Worm (Caenorhabditis elegans) whole organism, L3 larva: ENCODE measurements around the gene C42C1.12.
A peak's percentile ranks its signal among the peaks of the same experiment; 100 is the strongest.

Experiments
- aly-2 ChIP-seq: fragments of 150-350 bp; optimal IDR thresholded peaks from 2 replicates; lab custom pipeline; 2014; ENCODE audit warnings: missing biosample characterization, missing genetic modification characterization
- ceh-9 ChIP-seq: sonication (generic microtip); optimal IDR thresholded peaks from 2 replicates; lab custom pipeline; 2018; ENCODE audit warnings: missing biosample characterization, missing genetic modification characterization
- egl-27 ChIP-seq: sonication (generic microtip); optimal IDR thresholded peaks from 4 replicates; lab custom pipeline; 2017; ENCODE audit warnings: missing biosample characterization, missing genetic modification reagents, missing genetic modification characterization
- egl-5 ChIP-seq: fragments of 150-350 bp; optimal IDR thresholded peaks from 2 replicates; lab custom pipeline; 2017; ENCODE audit warnings: missing biosample characterization, missing genetic modification reagents, missing genetic modification characterization, inconsistent platforms
- elt-2 ChIP-seq: sonication (generic microtip); optimal IDR thresholded peaks from 2 replicates; lab custom pipeline; 2016; ENCODE audit warnings: missing genetic modification reagents, mild to moderate bottlenecking, missing genetic modification characterization, missing compliant biosample characterization
- elt-3 ChIP-seq, 3 experiments: fragments of 150-350 bp in 1 of 3; sonication (generic microtip) in 2 of 3; optimal IDR thresholded peaks; 2 replicates in 2 of 3; 4 replicates in 1 of 3; lab custom pipeline; 2014 to 2017; ENCODE audit warnings: missing biosample characterization in 3 of 3, missing genetic modification characterization in 3 of 3
- fkh-10 ChIP-seq: sonication (generic microtip); optimal IDR thresholded peaks from 2 replicates; lab custom pipeline; 2017; ENCODE audit warnings: missing biosample characterization, missing genetic modification reagents, missing genetic modification characterization
- fos-1 ChIP-seq: fragments of 150-350 bp; optimal IDR thresholded peaks from 2 replicates; lab custom pipeline; 2014; ENCODE audit warnings: missing biosample characterization, missing genetic modification characterization
- jun-1 ChIP-seq: fragments of 150-350 bp; optimal IDR thresholded peaks from 2 replicates; lab custom pipeline; 2014; ENCODE audit warnings: missing biosample characterization, missing genetic modification reagents, missing genetic modification characterization
- lin-15B ChIP-seq: fragments of 150-350 bp; optimal IDR thresholded peaks from 2 replicates; lab custom pipeline; 2014; ENCODE audit warnings: missing biosample characterization, missing genetic modification characterization
- lin-39 ChIP-seq: fragments of 150-350 bp; optimal IDR thresholded peaks from 2 replicates; lab custom pipeline; 2018; ENCODE audit warnings: missing biosample characterization, missing genetic modification reagents, missing genetic modification characterization
- mdl-1 ChIP-seq: fragments of 150-350 bp; optimal IDR thresholded peaks from 2 replicates; lab custom pipeline; 2014; ENCODE audit warnings: missing biosample characterization, missing genetic modification characterization
- mml-1 ChIP-seq: fragments of 150-350 bp; sonication (generic microtip); optimal IDR thresholded peaks from 3 replicates; lab custom pipeline; 2014; ENCODE audit warnings: missing biosample characterization, missing genetic modification characterization
- nfya-1 ChIP-seq: sonication (generic microtip); optimal IDR thresholded peaks from 2 replicates; lab custom pipeline; 2017; ENCODE audit warnings: missing genetic modification characterization, mild to moderate bottlenecking, missing compliant biosample characterization, antibody characterized with exemption, moderate library complexity; ENCODE audit not compliant: insufficient read depth
- nhr-23 ChIP-seq: fragments of 150-350 bp; optimal IDR thresholded peaks from 2 replicates; lab custom pipeline; 2014; ENCODE audit warnings: missing biosample characterization, missing genetic modification reagents, missing genetic modification characterization
- nhr-25 ChIP-seq: sonication (generic microtip); optimal IDR thresholded peaks from 2 replicates; lab custom pipeline; 2017; ENCODE audit warnings: missing biosample characterization, missing genetic modification characterization
- nhr-28 ChIP-seq: fragments of 150-350 bp; optimal IDR thresholded peaks from 2 replicates; lab custom pipeline; 2014; ENCODE audit warnings: missing biosample characterization, missing genetic modification characterization
- nhr-67 ChIP-seq: fragments of 150-350 bp; optimal IDR thresholded peaks from 2 replicates; lab custom pipeline; 2014; ENCODE audit warnings: missing biosample characterization, missing genetic modification characterization
- nhr-76 ChIP-seq: fragments of 150-350 bp; sonication (generic microtip); optimal IDR thresholded peaks from 5 replicates; lab custom pipeline; 2014; ENCODE audit warnings: missing biosample characterization, missing genetic modification characterization
- nhr-77 ChIP-seq: fragments of 150-350 bp; optimal IDR thresholded peaks from 2 replicates; lab custom pipeline; 2014; ENCODE audit warnings: missing biosample characterization, missing genetic modification characterization
- sea-2 ChIP-seq: fragments of 150-350 bp; sonication (generic microtip); optimal IDR thresholded peaks from 4 replicates; lab custom pipeline; 2014; ENCODE audit warnings: missing biosample characterization, missing genetic modification reagents, missing genetic modification characterization
- snpc-4 ChIP-seq: fragments of 150-350 bp; optimal IDR thresholded peaks from 2 replicates; lab custom pipeline; 2014; ENCODE audit warnings: missing biosample characterization, missing genetic modification characterization
- tbx-2 ChIP-seq: sonication (generic microtip); optimal IDR thresholded peaks from 2 replicates; lab custom pipeline; 2016; ENCODE audit warnings: mild to moderate bottlenecking, missing genetic modification characterization, missing compliant biosample characterization
- zag-1 ChIP-seq: fragments of 150-350 bp; optimal IDR thresholded peaks from 2 replicates; lab custom pipeline; 2014; ENCODE audit warnings: missing biosample characterization, missing genetic modification characterization
- ztf-11 ChIP-seq: fragments of 150-350 bp; optimal IDR thresholded peaks from 2 replicates; lab custom pipeline; 2014; ENCODE audit warnings: missing biosample characterization, missing genetic modification characterization
- ztf-4 ChIP-seq: fragments of 150-350 bp; optimal IDR thresholded peaks from 2 replicates; lab custom pipeline; 2014; ENCODE audit warnings: missing biosample characterization, missing genetic modification characterization

Gene C42C1.12

DNA sequence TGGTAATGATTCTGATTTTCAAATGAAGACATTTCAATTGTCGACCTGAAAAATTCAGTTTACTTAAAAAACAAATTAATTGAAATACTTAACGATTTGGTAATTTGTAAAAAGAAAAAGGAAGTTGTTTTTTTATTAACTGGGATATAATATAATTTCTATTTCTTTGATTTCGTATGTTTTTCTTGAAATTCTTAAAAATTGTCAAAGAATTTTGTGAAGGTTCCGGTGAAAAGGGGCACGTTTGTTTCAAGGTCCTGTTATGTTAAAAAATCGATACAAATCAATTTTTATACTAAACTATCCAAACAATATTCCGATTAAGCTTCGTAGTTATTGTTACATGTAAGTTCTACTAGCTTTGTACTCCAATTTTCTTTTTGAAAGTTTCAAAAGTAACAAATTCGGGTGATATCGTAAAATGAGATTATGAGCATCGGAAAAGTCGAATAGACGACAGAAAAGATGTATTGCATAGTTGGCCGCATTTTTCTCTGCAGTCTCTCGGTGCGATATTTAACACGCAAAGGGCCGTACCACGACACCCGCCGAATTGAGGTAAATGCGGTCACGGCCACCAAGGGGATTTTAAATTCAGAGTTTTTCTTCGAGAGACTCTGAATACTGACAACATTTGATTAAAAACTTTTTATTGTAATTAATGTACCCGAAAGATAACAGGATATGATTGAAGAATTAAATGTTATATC lies 22.7 kb downstream of the C42C1.12 start, which contains the start of gene Y39C12A.9:
Y39C12A.9 (minus strand) TSS at position 51 of the 710 bp plus-strand sequence.
- no peak for TF ChIP-seq nhr-23 (tag; lab: Kevin White, UChicago)
- TF ChIP-seq lin-15B, result peak; percentile 42
- peak; percentile 34 for TF ChIP-seq nfya-1 (tag; lab: Kevin White, UChicago)
- no peak for TF ChIP-seq sea-2
- no peak for TF ChIP-seq egl-5 (tag; lab: Kevin White, UChicago)
- peak; percentile 26 for TF ChIP-seq lin-39 (tag; lab: Kevin White, UChicago)

DNA sequence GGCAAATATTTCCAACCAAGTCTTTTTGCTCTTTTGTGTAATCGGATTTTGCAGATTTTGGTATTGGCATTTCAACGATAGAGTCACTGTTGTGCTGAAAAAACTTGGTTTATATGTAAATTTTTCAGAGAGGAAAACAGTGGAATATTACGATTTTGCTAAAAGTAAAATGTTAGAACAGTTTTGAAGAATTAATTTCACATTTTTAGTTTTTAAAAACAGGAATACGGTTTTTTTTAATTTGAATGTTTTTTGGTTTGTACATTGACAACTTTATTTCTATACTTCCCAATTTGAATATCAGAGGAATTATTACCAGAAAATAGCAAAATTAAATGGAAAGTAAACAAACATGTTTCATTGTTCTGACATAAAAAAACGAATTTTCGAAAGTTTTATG lies 29.4 kb downstream of the C42C1.12 start, which contains the start of gene dnj-26:
dnj-26 (minus strand) TSS at position 101 of the 400 bp plus-strand sequence.
- TF ChIP-seq ztf-11 (tag; lab: Kevin White, UChicago) (no peak), elt-2 (tag; lab: Kevin White, UChicago) (no peak), nhr-76 (tag; lab: Kevin White, UChicago) (no peak)

DNA sequence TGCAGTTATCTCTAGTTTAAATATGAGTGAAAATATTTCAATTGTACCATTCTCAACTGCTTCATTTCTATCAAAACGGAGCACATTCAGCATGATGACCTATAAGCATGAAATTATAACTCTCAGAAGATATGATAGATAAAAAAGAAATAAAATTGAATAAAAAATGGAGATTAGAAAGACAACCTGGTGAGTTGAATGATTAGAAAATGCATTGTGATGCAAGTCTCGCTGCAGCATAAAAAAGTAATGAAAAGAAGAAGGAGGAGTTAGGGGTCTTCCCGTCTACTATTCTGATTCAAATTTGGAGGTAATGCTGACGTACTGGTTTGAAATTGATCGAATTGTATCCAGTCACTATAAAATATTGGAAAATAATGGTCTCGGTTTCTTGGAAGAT lies 37.3 kb downstream of the C42C1.12 start, which contains the start of gene sre-15:
sre-15 (minus strand) TSS at position 101 of the 400 bp plus-strand sequence.
- TF ChIP-seq elt-2 (tag; lab: Kevin White, UChicago), result no peak
- no peak for TF ChIP-seq nhr-77 (tag; lab: Kevin White, UChicago)
- no peak for TF ChIP-seq nfya-1 (tag; lab: Kevin White, UChicago)
- no peak for TF ChIP-seq snpc-4 (tag; lab: Kevin White, UChicago)
- no peak for TF ChIP-seq elt-3 (tag; optimal IDR thresholded peaks at IDR 0.05; lab: Kevin White, UChicago)
- no peak for TF ChIP-seq fkh-10 (GFP tag; lab: Kevin White, UChicago)
- no peak for TF ChIP-seq tbx-2
- TF ChIP-seq zag-1, result no peak
- TF ChIP-seq ztf-4 (tag; lab: Kevin White, UChicago), result no peak
- TF ChIP-seq fos-1 (tag; lab: Kevin White, UChicago), result no peak
- TF ChIP-seq lin-39 (tag; lab: Kevin White, UChicago), result no peak
- TF ChIP-seq egl-5 (tag; lab: Kevin White, UChicago), result no peak
- TF ChIP-seq nhr-25 (tag; lab: Kevin White, UChicago), result no peak
- TF ChIP-seq mdl-1, result no peak
- TF ChIP-seq mml-1, result no peak
- no peak for TF ChIP-seq ceh-9 (tag; lab: Kevin White, UChicago)
- TF ChIP-seq jun-1 (tag; lab: Kevin White, UChicago), result no peak
- TF ChIP-seq ztf-11 (tag; lab: Kevin White, UChicago), result no peak
- TF ChIP-seq nhr-28, result no peak
- no peak for TF ChIP-seq egl-27 (tag; lab: Kevin White, UChicago)
- TF ChIP-seq, all 47 proteins: peak for 0

ce11 chrIV:12238851-12239250 lies 43.2 kb downstream of the C42C1.12 start, which contains the start of gene sre-19:
Gene sre-19 (minus strand): TSS chrIV:12238951.
- TF ChIP-seq nhr-67 (no peak), egl-5 (tag; lab: Kevin White, UChicago) (no peak), jun-1 (tag; lab: Kevin White, UChicago) (no peak), lin-39 (tag; lab: Kevin White, UChicago) (no peak)

DNA sequence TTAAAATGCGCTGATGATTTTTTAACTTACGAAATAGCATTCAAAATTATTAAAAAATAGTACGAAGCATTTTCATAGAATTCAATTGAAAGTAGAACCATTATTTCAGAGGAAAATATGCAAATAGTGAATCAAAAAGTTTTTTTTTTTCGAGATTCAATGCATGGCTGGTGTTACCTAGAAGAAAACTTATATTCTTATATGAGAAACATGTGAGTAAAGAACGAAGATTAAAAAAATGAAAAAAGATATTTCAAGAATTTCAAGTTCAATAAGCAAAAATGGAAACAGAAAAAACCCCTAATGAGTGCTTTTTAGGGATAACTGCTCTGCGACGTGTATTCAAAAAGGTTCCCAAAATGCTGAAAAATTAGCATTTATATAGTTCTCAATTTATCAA lies 46.0 kb downstream of the C42C1.12 start, which contains the start of gene sre-16:
sre-16 (minus strand) TSS at position 101 of the 400 bp plus-strand sequence.
- TF ChIP-seq egl-5 (tag; lab: Kevin White, UChicago), result no peak
- TF ChIP-seq aly-2, result no peak
- TF ChIP-seq jun-1 (tag; lab: Kevin White, UChicago), result no peak
- TF ChIP-seq fkh-10 (GFP tag; lab: Kevin White, UChicago), result no peak
- no peak for TF ChIP-seq ceh-9 (tag; lab: Kevin White, UChicago)
- TF ChIP-seq nhr-76 (tag; lab: Kevin White, UChicago), result no peak
- TF ChIP-seq, all 47 proteins: peak for 0
